Worm (Caenorhabditis elegans) whole organism, mixed stage, embryonic: Measurements from ENCODE around the gene F26A1.7.
"Not testable (repeated sequence)": the region's sequence is repeated elsewhere in the genome, so short reads cannot be mapped to it uniquely, and the experiment has no call there.

Experiments used
- M03D4.4 ChIP-seq: sonication (generic microtip); optimal IDR thresholded peaks from 2 replicates; lab custom pipeline; 2017; ENCODE audit warnings: mild to moderate bottlenecking, missing genetic modification characterization, missing compliant biosample characterization
- bed-3 ChIP-seq: fragments of 200-800 bp; sonication (Bioruptor generic); optimal IDR thresholded peaks from 3 replicates; lab custom pipeline; 2018; ENCODE audit warnings: mild to moderate bottlenecking, missing genetic modification characterization, moderate library complexity, missing compliant biosample characterization
- blmp-1 ChIP-seq: fragments of 150-350 bp; optimal IDR thresholded peaks from 2 replicates; lab custom pipeline; 2014; ENCODE audit warnings: missing biosample characterization, missing genetic modification characterization
- ceh-43 ChIP-seq: fragments of 200-800 bp; sonication (Bioruptor generic); optimal IDR thresholded peaks from 2 replicates; lab custom pipeline; 2018; ENCODE audit warnings: mild to moderate bottlenecking, missing genetic modification characterization, moderate library complexity, missing compliant biosample characterization
- ceh-83 ChIP-seq: fragments of 200-800 bp; sonication (Bioruptor generic); optimal IDR thresholded peaks from 2 replicates; lab custom pipeline; 2018; ENCODE audit warnings: mild to moderate bottlenecking, missing genetic modification characterization, missing compliant biosample characterization
- ces-1 ChIP-seq: fragments of 150-350 bp; optimal IDR thresholded peaks from 2 replicates; lab custom pipeline; 2014; ENCODE audit warnings: missing biosample characterization, missing genetic modification reagents, missing genetic modification characterization
- cnd-1 ChIP-seq: fragments of 200-800 bp; sonication (Bioruptor generic); optimal IDR thresholded peaks from 2 replicates; lab custom pipeline; 2018; ENCODE audit warnings: mild to moderate bottlenecking, missing genetic modification characterization, missing compliant biosample characterization
- drap-1 ChIP-seq: fragments of 200-800 bp; sonication (Bioruptor generic); optimal IDR thresholded peaks from 3 replicates; lab custom pipeline; 2018; ENCODE audit warnings: mild to moderate bottlenecking, missing genetic modification characterization, missing compliant biosample characterization
- elt-1 ChIP-seq: sonication (generic microtip); optimal IDR thresholded peaks from 2 replicates; lab custom pipeline; 2017; ENCODE audit warnings: missing genetic modification characterization, mild to moderate bottlenecking, missing compliant biosample characterization, antibody characterized with exemption, moderate library complexity, borderline replicate concordance; ENCODE audit not compliant: insufficient read depth
- elt-3 ChIP-seq: fragments of 150-350 bp; optimal IDR thresholded peaks from 2 replicates; lab custom pipeline; 2014; ENCODE audit warnings: missing biosample characterization, missing genetic modification characterization
- flh-1 ChIP-seq: fragments of 200-800 bp; sonication (Bioruptor generic); optimal IDR thresholded peaks from 2 replicates; lab custom pipeline; 2018; ENCODE audit warnings: mild to moderate bottlenecking, missing genetic modification characterization, moderate library complexity, missing compliant biosample characterization
- ham-2 ChIP-seq: fragments of 200-800 bp; sonication (Bioruptor generic); optimal IDR thresholded peaks from 2 replicates; lab custom pipeline; 2018; ENCODE audit warnings: mild to moderate bottlenecking, missing genetic modification characterization, missing compliant biosample characterization
- hlh-1 ChIP-seq: fragments of 150-350 bp; optimal IDR thresholded peaks from 2 replicates; lab custom pipeline; 2014; ENCODE audit warnings: missing biosample characterization, missing genetic modification reagents, missing genetic modification characterization
- lin-13 ChIP-seq: fragments of 150-350 bp; optimal IDR thresholded peaks from 2 replicates; lab custom pipeline; 2014; ENCODE audit warnings: missing biosample characterization, missing genetic modification characterization
- lin-32 ChIP-seq: fragments of 200-800 bp; sonication (Bioruptor generic); optimal IDR thresholded peaks from 2 replicates; lab custom pipeline; 2018; ENCODE audit warnings: mild to moderate bottlenecking, missing genetic modification characterization, missing compliant biosample characterization
- lsy-2 ChIP-seq: fragments of 150-350 bp; optimal IDR thresholded peaks from 2 replicates; lab custom pipeline; 2014; ENCODE audit warnings: missing biosample characterization, missing genetic modification characterization
- mab-5 ChIP-seq: fragments of 150-350 bp; optimal IDR thresholded peaks from 2 replicates; lab custom pipeline; 2014; ENCODE audit warnings: missing biosample characterization, missing genetic modification characterization
- mep-1 ChIP-seq: fragments of 150-350 bp; optimal IDR thresholded peaks from 2 replicates; lab custom pipeline; 2017; ENCODE audit warnings: missing biosample characterization, missing genetic modification reagents, missing genetic modification characterization, inconsistent platforms
- mls-2 ChIP-seq: sonication (generic microtip); optimal IDR thresholded peaks from 2 replicates; lab custom pipeline; 2016; ENCODE audit warnings: mild to moderate bottlenecking, missing genetic modification characterization, moderate library complexity, missing compliant biosample characterization
- nhr-12 ChIP-seq: fragments of 150-350 bp; optimal IDR thresholded peaks from 2 replicates; lab custom pipeline; 2014; ENCODE audit warnings: missing biosample characterization, missing genetic modification characterization
- nhr-2 ChIP-seq: fragments of 150-350 bp; optimal IDR thresholded peaks from 2 replicates; lab custom pipeline; 2014; ENCODE audit warnings: missing biosample characterization, missing genetic modification characterization
- nhr-237 ChIP-seq: fragments of 150-350 bp; optimal IDR thresholded peaks from 2 replicates; lab custom pipeline; 2014; ENCODE audit warnings: missing biosample characterization, missing genetic modification characterization
- nhr-28 ChIP-seq: fragments of 150-350 bp; optimal IDR thresholded peaks from 2 replicates; lab custom pipeline; 2014; ENCODE audit warnings: missing biosample characterization, missing genetic modification characterization
- nhr-76 ChIP-seq: sonication (generic microtip); optimal IDR thresholded peaks from 2 replicates; lab custom pipeline; 2017; ENCODE audit warnings: missing biosample characterization, missing genetic modification characterization
- pha-4 ChIP-seq: fragments of 150-350 bp; optimal IDR thresholded peaks from 2 replicates; lab custom pipeline; 2018; ENCODE audit warnings: missing biosample characterization, missing genetic modification reagents, missing genetic modification characterization
- sem-2 ChIP-seq: fragments of 200-800 bp; sonication (Bioruptor generic); optimal IDR thresholded peaks from 2 replicates; lab custom pipeline; 2018; ENCODE audit warnings: mild to moderate bottlenecking, missing genetic modification characterization, missing compliant biosample characterization
- snpc-4 ChIP-seq: fragments of 150-350 bp; optimal IDR thresholded peaks from 2 replicates; lab custom pipeline; 2014; ENCODE audit warnings: missing biosample characterization, missing genetic modification characterization
- unc-120 ChIP-seq: sonication (generic microtip); optimal IDR thresholded peaks from 2 replicates; lab custom pipeline; 2017; ENCODE audit warnings: missing genetic modification characterization, missing compliant biosample characterization; ENCODE audit not compliant: poor library complexity, severe bottlenecking
- unc-62 ChIP-seq: fragments of 150-350 bp; optimal IDR thresholded peaks from 2 replicates; lab custom pipeline; 2014; ENCODE audit warnings: missing biosample characterization, missing genetic modification reagents, missing genetic modification characterization
- zip-8 ChIP-seq: fragments of 150-350 bp; optimal IDR thresholded peaks from 2 replicates; lab custom pipeline; 2014; ENCODE audit warnings: missing biosample characterization, missing genetic modification characterization

The F26A1.7 gene

DNA sequence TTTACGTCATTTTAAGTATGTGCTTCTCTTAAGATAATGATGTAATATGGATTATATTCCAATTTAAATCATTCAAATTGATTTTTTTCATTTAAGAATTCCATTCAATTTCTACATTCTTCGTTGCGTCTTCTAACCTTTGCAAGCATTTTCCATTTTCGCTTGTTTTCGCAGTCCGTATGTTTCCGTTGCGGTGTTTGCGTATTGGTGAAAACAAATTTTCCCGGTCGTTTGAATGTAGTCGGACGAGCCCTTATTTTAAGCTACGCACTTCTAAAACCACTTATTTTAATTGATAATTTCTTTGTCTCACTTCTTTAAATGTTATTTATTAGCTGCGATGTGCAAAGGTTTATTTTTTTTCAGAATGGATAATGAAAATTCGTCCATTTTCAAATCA, 34.0 kb downstream of the F26A1.7 start, which contains the start of gene mel-28:
TSS of gene mel-28 (plus strand) at position 367 of the 400 bp plus-strand sequence.
- TF ChIP-seq ham-2: no peak
- no peak for TF ChIP-seq nhr-28 (tag; lab: Kevin White, UChicago)
- TF ChIP-seq ceh-43 (GFP tag; lab: Kevin White, UChicago): no peak
- TF ChIP-seq flh-1 (GFP tag; lab: Kevin White, UChicago): no peak
- TF ChIP-seq nhr-12 (tag; lab: Kevin White, UChicago): no peak
- TF ChIP-seq unc-62 (GFP tag; lab: Kevin White, UChicago): no peak
- no peak for TF ChIP-seq nhr-2 (tag; lab: Kevin White, UChicago)
- no peak for TF ChIP-seq unc-120 (tag; lab: Kevin White, UChicago)
- TF ChIP-seq cnd-1 (tag; lab: Kevin White, UChicago): no peak
- TF ChIP-seq pha-4 (tag; lab: Kevin White, UChicago): no peak
- TF ChIP-seq lin-13 (tag; lab: Kevin White, UChicago): no peak
- TF ChIP-seq ces-1 (GFP tag; lab: Kevin White, UChicago): no peak
- TF ChIP-seq nhr-237: no peak
- TF ChIP-seq drap-1 (GFP tag; lab: Kevin White, UChicago): no peak
- no peak for TF ChIP-seq nhr-76 (tag; lab: Kevin White, UChicago)
- TF ChIP-seq snpc-4 (tag; lab: Kevin White, UChicago): no peak
- no peak for TF ChIP-seq mep-1 (tag; lab: Kevin White, UChicago)
- TF ChIP-seq M03D4.4 (tag; lab: Kevin White, UChicago): no peak
- TF ChIP-seq mls-2: no peak
- TF ChIP-seq lin-32 (GFP tag; lab: Kevin White, UChicago): no peak

DNA sequence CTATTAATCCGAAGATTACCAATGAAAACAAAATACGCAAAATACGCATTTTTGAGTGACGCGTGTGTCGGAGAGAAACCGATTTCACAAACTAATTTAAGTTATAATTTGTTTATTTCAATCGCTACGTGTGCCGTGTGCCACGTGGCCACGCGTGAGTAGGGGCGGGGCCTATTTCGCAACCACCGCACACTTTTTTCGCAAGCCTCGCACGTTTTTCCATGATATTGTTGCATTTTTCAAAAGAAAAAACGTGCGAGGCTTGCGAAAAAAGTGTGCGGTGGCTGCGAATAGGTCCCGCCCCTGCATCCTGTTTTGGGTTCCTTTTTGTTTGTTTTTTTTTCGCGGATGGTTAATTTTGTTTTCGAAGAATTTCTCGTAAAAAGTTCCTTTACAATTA, 34.6 kb downstream of the F26A1.7 start, which contains the start of gene enu-3.2:
TSS of gene enu-3.2 (minus strand) at position 105 of the 400 bp plus-strand sequence.
- not testable (repeated sequence) for TF ChIP-seq nhr-237; elt-3 (tag; lab: Kevin White, UChicago); zip-8 (tag; lab: Kevin White, UChicago)

DNA sequence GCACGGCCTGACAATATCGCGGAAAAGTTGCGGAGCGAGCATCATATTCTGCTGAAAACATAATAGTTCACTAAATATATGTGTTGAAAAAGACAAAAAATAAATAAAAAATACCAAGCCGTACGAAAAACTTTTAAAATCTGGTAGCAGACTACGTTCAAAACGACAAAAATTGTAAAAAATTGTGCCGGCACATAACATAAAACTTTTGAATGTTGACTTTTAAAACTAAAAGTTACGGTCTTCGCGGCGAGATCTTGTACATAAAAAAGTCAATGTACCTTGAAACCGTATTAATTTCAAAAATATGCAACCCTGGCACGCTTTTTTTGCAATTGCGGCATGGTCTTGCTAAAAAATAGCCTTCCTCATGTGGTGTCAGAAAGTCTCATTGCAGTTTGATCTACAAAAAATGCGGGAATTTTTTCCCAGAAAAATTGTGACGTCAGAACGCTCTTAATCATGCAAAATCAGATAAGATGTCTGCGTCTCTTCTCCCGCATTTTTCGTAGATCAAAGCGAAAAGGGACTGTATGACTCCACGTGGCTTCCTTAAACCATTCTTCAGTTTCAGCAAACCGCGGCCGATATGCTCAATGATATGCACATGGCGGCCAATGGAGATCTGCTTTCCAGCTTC, 37.7 kb downstream of the F26A1.7 start, which contains the start of the genes gex-5 and C38D4.10:
TSS of gene gex-5 (minus strand) at position 51 of the 640 bp plus-strand sequence.
TSS of gene C38D4.10 (plus strand) at position 590 of the 640 bp plus-strand sequence.
- not testable (repeated sequence) for TF ChIP-seq M03D4.4, pha-4, blmp-1 (tag; lab: Kevin White, UChicago)
- TF ChIP-seq, all 35 proteins: peak for 0; not testable (repeated sequence) for 35

DNA sequence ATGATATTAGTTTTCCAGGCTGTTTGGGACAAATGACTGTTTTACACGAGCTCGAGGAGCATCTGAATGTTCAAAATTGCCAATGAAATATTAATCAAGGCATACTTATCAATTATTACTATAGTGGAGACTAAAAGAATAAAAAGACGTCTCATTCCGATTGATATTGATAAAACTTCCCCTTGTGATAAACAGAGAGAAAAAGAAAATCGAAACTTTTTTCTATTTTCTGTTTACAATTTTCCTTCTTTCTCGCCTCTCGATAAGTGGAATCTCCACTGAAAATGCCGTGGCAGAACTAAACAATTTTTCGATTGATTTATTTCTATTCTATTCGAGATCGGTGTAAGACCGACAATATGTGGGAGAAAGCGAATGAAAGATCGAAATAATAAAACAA, 39.9 kb downstream of the F26A1.7 start, which contains the start of gene B0393.9:
TSS of gene B0393.9 (minus strand) at position 303 of the 400 bp plus-strand sequence.
- no peak for TF ChIP-seq mep-1 (tag; lab: Kevin White, UChicago)
- TF ChIP-seq lsy-2: no peak
- no peak for TF ChIP-seq ceh-83
- no peak for TF ChIP-seq bed-3 (GFP tag; lab: Kevin White, UChicago)
- TF ChIP-seq ces-1 (GFP tag; lab: Kevin White, UChicago): no peak
- no peak for TF ChIP-seq flh-1 (GFP tag; lab: Kevin White, UChicago)
- TF ChIP-seq ceh-43 (GFP tag; lab: Kevin White, UChicago): no peak
- no peak for TF ChIP-seq mab-5
- TF ChIP-seq ham-2: no peak
- no peak for TF ChIP-seq sem-2 (GFP tag; lab: Kevin White, UChicago)
- TF ChIP-seq unc-62 (GFP tag; lab: Kevin White, UChicago): no peak
- TF ChIP-seq snpc-4 (tag; lab: Kevin White, UChicago): no peak

DNA sequence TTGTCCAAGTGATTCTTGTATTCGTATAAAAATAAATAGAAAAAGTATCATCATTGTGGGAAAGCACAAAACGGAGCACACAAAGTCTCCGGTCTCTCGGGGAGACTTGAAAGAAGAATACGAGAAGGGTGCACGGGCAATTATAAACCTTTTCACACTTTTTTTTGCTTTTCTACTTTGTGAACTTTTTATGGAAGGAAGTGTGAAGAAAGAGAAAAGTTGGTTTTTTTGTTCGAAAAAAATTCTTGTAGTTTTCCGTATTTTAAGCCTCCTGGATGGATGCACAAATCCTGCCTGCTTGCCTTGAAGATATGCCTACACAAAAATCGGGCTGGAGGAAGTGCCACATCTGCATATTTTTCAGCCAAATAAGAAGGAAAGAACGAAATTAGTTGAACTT, 41.7 kb downstream of the F26A1.7 start, which contains the start of gene B0393.7:
TSS of gene B0393.7 (minus strand) at position 101 of the 400 bp plus-strand sequence.
- TF ChIP-seq drap-1 (GFP tag; lab: Kevin White, UChicago): no peak
- TF ChIP-seq zip-8 (tag; lab: Kevin White, UChicago): no peak
- TF ChIP-seq mab-5: no peak
- no peak for TF ChIP-seq snpc-4 (tag; lab: Kevin White, UChicago)
- TF ChIP-seq cnd-1 (tag; lab: Kevin White, UChicago): no peak
- TF ChIP-seq ceh-43 (GFP tag; lab: Kevin White, UChicago): no peak
- TF ChIP-seq hlh-1 (tag; lab: Kevin White, UChicago): no peak
- TF ChIP-seq lin-32 (GFP tag; lab: Kevin White, UChicago): no peak
- no peak for TF ChIP-seq ceh-83
- no peak for TF ChIP-seq mls-2
- TF ChIP-seq mep-1 (tag; lab: Kevin White, UChicago): no peak
- TF ChIP-seq elt-1 (tag; lab: Kevin White, UChicago): no peak
